Worm (Caenorhabditis elegans): ENCODE measurements around the gene svh-11.

The svh-11 gene

ce11 chrV:2206801-2207200 lies at the start of gene svh-11:
TSS of gene svh-11 (plus strand) at chrV:2207101.
- TF ChIP-seq med-1 (GFP tag; optimal IDR thresholded peaks at IDR 0.05; ENCODE audit: insufficient read depth) (no peak), T22C8.4 (GFP tag; IDR thresholded peaks at IDR 0.05) (no peak), flt-1 (GFP tag; IDR thresholded peaks at IDR 0.05) (no peak), ztf-29 (GFP tag; IDR thresholded peaks at IDR 0.05) (no peak), ztf-23 (GFP tag; IDR thresholded peaks at IDR 0.05) (no peak), tab-1 (GFP tag; IDR thresholded peaks at IDR 0.05) (no peak), klf-2 (GFP tag; conservative IDR thresholded peaks at IDR 0.05) (no peak), cog-1 (tag; optimal IDR thresholded peaks at IDR 0.05) (no peak), ref-1 (GFP tag; conservative IDR thresholded peaks at IDR 0.05) (no peak)

- no peak for TF ChIP-seq ref-1 (GFP tag; conservative IDR thresholded peaks at IDR 0.05)
- TF ChIP-seq klf-2 (GFP tag; conservative IDR thresholded peaks at IDR 0.05), result no peak
- TF ChIP-seq med-1 (GFP tag; optimal IDR thresholded peaks at IDR 0.05; ENCODE audit: insufficient read depth), result no peak
- no peak for TF ChIP-seq T22C8.4 (GFP tag; IDR thresholded peaks at IDR 0.05)
- TF ChIP-seq tab-1 (GFP tag; IDR thresholded peaks at IDR 0.05), result no peak
Measured at ce11 chrV:2159331-2159730, 47.6 kb upstream of the svh-11 start, which contains the start of gene C45H4.14. TSS of gene C45H4.14 (minus strand) at chrV:2159431.

DNA sequence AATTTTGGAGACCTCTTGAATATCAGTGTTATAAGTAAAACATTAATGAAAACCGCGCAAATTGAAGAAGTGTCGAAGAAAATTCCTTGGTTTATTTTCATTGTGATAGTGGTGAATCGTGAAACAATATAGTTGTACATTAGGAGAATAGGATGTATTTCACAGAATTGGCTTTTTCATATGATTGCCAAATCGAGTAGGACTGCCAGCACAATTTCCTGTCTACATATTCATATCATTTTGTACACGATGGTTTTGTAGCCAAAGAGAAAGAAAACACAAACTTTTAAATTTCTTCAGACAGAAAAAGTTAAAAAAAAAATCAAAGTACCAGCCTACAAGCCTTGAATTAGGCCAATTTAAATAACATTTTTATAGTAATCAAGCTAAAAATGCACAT lies 43.2 kb upstream of the svh-11 start, which contains the start of gene str-255:
Gene str-255 (minus strand): TSS at position 101 of the 400 bp plus-strand sequence.
- TF ChIP-seq ztf-29 (GFP tag; IDR thresholded peaks at IDR 0.05) (no peak), klf-2 (GFP tag; conservative IDR thresholded peaks at IDR 0.05) (no peak)

DNA sequence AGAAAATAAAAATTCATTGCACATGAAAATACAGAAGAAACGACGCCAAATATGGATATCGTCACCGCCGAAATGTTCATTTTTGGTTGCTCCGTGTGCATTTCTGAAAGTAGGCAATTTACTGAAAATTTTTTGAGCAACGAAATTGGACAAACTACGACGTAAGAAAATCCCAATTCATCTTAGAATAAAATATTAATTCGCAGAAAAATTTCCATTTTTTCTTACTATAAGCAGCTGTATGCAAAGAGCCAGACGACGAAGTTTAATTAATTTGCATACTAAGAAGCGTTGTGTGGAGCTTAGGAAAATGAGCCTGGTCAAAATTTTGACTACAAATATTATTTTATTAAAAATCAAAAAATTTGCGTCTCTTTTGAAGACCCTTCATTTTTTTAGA lies 40.2 kb upstream of the svh-11 start, which contains the start of gene srbc-19:
Gene srbc-19 (minus strand): TSS at position 101 of the 400 bp plus-strand sequence.
- no peak for TF ChIP-seq T22C8.4 (GFP tag; IDR thresholded peaks at IDR 0.05)
- TF ChIP-seq cog-1 (tag; optimal IDR thresholded peaks at IDR 0.05), result no peak
- no peak for TF ChIP-seq ztf-23 (GFP tag; IDR thresholded peaks at IDR 0.05)
- TF ChIP-seq klf-2 (GFP tag; conservative IDR thresholded peaks at IDR 0.05), result no peak

DNA sequence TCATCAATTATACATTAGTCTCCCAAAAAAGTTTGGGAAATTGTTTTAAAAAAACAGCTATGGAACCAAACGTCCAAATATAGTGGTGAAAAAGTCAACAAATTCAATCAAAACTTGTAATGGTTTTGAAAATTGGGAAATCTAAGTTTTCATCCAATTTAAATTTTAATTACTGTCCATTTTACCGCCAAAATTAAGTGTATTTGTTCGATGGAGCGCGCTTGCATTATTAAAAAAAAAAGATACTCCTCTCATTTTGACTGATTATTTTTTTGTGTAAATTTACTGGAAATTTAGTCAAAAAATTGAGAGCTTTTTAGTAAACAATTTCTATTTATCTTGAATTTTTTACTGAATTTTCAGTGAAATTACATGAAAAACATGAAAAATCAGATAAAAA lies 32.4 kb upstream of the svh-11 start:
- no peak for TF ChIP-seq klf-2 (GFP tag; conservative IDR thresholded peaks at IDR 0.05)
- TF ChIP-seq ref-1 (GFP tag; conservative IDR thresholded peaks at IDR 0.05), result no peak
- no peak for TF ChIP-seq flt-1 (GFP tag; IDR thresholded peaks at IDR 0.05)
- no peak for TF ChIP-seq ztf-29 (GFP tag; IDR thresholded peaks at IDR 0.05)
- no peak for TF ChIP-seq cog-1 (tag; optimal IDR thresholded peaks at IDR 0.05)
- TF ChIP-seq T22C8.4 (GFP tag; IDR thresholded peaks at IDR 0.05), result no peak
- TF ChIP-seq ztf-23 (GFP tag; IDR thresholded peaks at IDR 0.05), result no peak
- TF ChIP-seq med-1 (GFP tag; optimal IDR thresholded peaks at IDR 0.05; ENCODE audit: insufficient read depth), result no peak
- TF ChIP-seq tab-1 (GFP tag; IDR thresholded peaks at IDR 0.05), result no peak

DNA sequence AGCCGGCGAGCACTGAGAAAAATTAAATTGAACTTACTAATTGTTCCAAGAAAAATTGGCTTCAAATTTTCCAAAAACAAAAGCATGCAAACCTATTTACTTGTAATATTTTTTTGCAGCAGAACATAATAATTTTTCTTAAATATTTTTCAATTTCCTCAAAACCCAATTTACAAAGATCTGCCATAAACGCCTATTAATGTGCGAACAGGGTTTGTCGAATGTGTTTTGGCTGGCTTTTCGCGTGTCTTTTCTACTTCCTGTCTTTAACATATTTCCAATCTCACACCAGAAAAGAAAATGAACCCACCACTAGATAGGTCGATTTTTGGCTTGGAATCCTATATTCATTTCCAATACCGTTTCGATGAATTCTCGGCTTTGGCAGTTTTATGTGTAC lies 31.7 kb upstream of the svh-11 start, which contains the start of gene C45H4.18:
Gene C45H4.18 (plus strand): TSS at position 301 of the 400 bp plus-strand sequence.
- TF ChIP-seq cog-1 (tag; optimal IDR thresholded peaks at IDR 0.05) (no peak), T22C8.4 (GFP tag; IDR thresholded peaks at IDR 0.05) (no peak), tab-1 (GFP tag; IDR thresholded peaks at IDR 0.05) (no peak), klf-2 (GFP tag; conservative IDR thresholded peaks at IDR 0.05) (no peak), ztf-23 (GFP tag; IDR thresholded peaks at IDR 0.05) (no peak), ref-1 (GFP tag; conservative IDR thresholded peaks at IDR 0.05) (no peak), ztf-29 (GFP tag; IDR thresholded peaks at IDR 0.05) (no peak)

DNA sequence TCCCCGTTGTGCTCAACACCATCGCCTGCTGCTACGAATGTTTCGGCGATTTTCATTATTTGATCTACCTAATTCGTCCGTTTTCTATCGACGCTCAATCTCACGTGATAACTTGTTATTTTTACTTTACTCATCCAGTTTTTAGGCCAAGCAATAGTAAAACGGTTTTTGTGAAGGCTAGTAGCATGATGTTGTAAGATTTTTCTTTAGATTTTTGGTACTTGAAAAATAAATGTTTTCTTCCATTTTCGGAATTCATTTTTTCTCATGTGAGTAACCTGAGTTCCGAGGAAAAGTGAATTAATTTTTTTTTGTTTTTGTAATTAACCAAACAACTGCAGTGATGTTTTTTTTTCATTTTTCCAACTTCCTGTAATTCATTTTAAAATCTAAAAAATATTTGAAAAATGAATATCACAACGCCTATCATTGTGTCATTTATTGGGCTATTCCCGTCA lies 29.6 kb upstream of the svh-11 start, which contains the start of gene srbc-17:
Gene srbc-17 (plus strand): TSS at position 408 of the 458 bp plus-strand sequence.
- TF ChIP-seq tab-1 (GFP tag; IDR thresholded peaks at IDR 0.05) (no peak), klf-2 (GFP tag; conservative IDR thresholded peaks at IDR 0.05) (no peak), ztf-23 (GFP tag; IDR thresholded peaks at IDR 0.05) (no peak), T22C8.4 (GFP tag; IDR thresholded peaks at IDR 0.05) (no peak), ref-1 (GFP tag; conservative IDR thresholded peaks at IDR 0.05) (no peak), ztf-29 (GFP tag; IDR thresholded peaks at IDR 0.05) (no peak), cog-1 (tag; optimal IDR thresholded peaks at IDR 0.05) (no peak), flt-1 (GFP tag; IDR thresholded peaks at IDR 0.05) (no peak)

- TF ChIP-seq tab-1 (GFP tag; IDR thresholded peaks at IDR 0.05) (no peak), T22C8.4 (GFP tag; IDR thresholded peaks at IDR 0.05) (no peak), ztf-23 (GFP tag; IDR thresholded peaks at IDR 0.05) (no peak)
Measured at ce11 chrV:2179214-2179613, 27.7 kb upstream of the svh-11 start, which contains the start of gene cyp-33C1. TSS of gene cyp-33C1 (plus strand) at chrV:2179514.

DNA sequence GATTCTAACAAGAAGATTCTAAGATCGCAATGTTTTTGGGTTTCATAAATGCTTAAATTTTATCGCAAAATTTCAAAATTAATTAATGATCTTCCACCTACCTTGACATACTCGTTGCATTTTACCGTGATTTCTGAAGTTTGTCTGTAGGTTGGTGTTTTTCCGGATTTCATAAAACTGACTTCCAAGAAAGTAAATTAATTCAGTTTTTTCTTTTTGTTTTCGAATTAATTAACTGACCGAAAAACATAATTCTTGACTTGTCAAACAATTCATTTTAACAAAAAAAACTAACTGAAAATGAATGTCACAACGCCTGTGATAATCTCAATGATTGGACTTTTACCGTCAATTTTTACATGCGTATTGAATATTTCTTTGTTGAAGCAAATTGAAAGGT lies 25.2 kb upstream of the svh-11 start, which contains the start of gene srbc-16:
Gene srbc-16 (plus strand): TSS at position 301 of the 400 bp plus-strand sequence.
- TF ChIP-seq T22C8.4 (GFP tag; IDR thresholded peaks at IDR 0.05) (no peak), ztf-23 (GFP tag; IDR thresholded peaks at IDR 0.05) (no peak), ref-1 (GFP tag; conservative IDR thresholded peaks at IDR 0.05) (no peak), med-1 (GFP tag; optimal IDR thresholded peaks at IDR 0.05; ENCODE audit: insufficient read depth) (no peak)

ce11 chrV:2183162-2183561 lies 23.7 kb upstream of the svh-11 start, which contains the start of gene cyp-33C2:
TSS of gene cyp-33C2 (plus strand) at chrV:2183488.
- TF ChIP-seq klf-2 (GFP tag; conservative IDR thresholded peaks at IDR 0.05) (no peak), tab-1 (GFP tag; IDR thresholded peaks at IDR 0.05) (no peak), ref-1 (GFP tag; conservative IDR thresholded peaks at IDR 0.05) (no peak), T22C8.4 (GFP tag; IDR thresholded peaks at IDR 0.05) (no peak), ztf-29 (GFP tag; IDR thresholded peaks at IDR 0.05) (no peak), flt-1 (GFP tag; IDR thresholded peaks at IDR 0.05) (no peak), cog-1 (tag; optimal IDR thresholded peaks at IDR 0.05) (no peak), ztf-23 (GFP tag; IDR thresholded peaks at IDR 0.05) (no peak), med-1 (GFP tag; optimal IDR thresholded peaks at IDR 0.05; ENCODE audit: insufficient read depth) (no peak)

DNA sequence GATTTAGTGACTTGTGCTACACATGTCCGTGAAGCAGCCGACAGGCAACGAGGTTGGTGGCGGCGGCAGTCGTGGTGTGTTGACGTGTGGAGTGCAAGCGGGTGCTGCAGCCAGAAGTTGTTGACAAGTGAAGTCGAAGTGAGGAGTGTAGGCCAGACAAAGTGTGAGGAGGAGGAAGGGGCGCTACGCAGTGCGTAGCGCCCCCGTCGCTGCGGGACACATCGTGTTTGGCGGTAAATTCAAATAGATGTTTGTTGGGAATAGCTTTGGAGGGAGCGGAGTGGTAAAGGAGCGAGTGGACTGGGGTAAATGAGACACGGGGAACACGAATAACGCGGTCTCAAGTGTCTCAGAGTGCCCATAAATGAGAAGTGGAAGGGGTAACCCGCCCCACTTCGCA lies 21.4 kb upstream of the svh-11 start:
- TF ChIP-seq tab-1 (GFP tag; IDR thresholded peaks at IDR 0.05) (no peak), ref-1 (GFP tag; conservative IDR thresholded peaks at IDR 0.05) (no peak), T22C8.4 (GFP tag; IDR thresholded peaks at IDR 0.05) (no peak), cog-1 (tag; optimal IDR thresholded peaks at IDR 0.05) (no peak), ztf-29 (GFP tag; IDR thresholded peaks at IDR 0.05) (no peak), med-1 (GFP tag; optimal IDR thresholded peaks at IDR 0.05; ENCODE audit: insufficient read depth) (no peak), ztf-23 (GFP tag; IDR thresholded peaks at IDR 0.05) (peak; percentile 98), klf-2 (GFP tag; conservative IDR thresholded peaks at IDR 0.05) (no peak)

Measured in whole organism, midembryonic.